Fruit fly (Drosophila melanogaster) whole organism, adult: ENCODE data around the gene Sec24CD.

Experiments
- CG11617 ChIP-seq: fragments of 200-800 bp; sonication (Bioruptor generic); optimal IDR thresholded peaks from 2 replicates; lab custom pipeline; 2017; ENCODE audit warnings: mild to moderate bottlenecking, missing biosample characterization, missing genetic modification reagents, missing genetic modification characterization
- CG14711 ChIP-seq: fragments of 200-800 bp; sonication (Bioruptor generic); optimal IDR thresholded peaks from 2 replicates; lab custom pipeline; 2018; ENCODE audit warnings: missing biosample characterization, mild to moderate bottlenecking, missing genetic modification characterization, moderate library complexity
- CG33017 ChIP-seq: fragments of 200-800 bp; sonication (Bioruptor generic); optimal IDR thresholded peaks from 2 replicates; lab custom pipeline; 2018; ENCODE audit warnings: missing biosample characterization, mild to moderate bottlenecking, missing genetic modification characterization, moderate library complexity
- CG5204 ChIP-seq: fragments of 200-800 bp; sonication (Bioruptor generic); optimal IDR thresholded peaks from 2 replicates; lab custom pipeline; 2016; ENCODE audit warnings: missing biosample characterization, missing genetic modification characterization
- CG7101 ChIP-seq: fragments of 200-800 bp; sonication (Bioruptor generic); optimal IDR thresholded peaks from 2 replicates; lab custom pipeline; 2018; ENCODE audit warnings: missing biosample characterization, mild to moderate bottlenecking, missing genetic modification characterization, moderate library complexity
- Clk ChIP-seq: fragments of 200-800 bp; sonication (Bioruptor generic); optimal IDR thresholded peaks from 2 replicates; lab custom pipeline; 2017; ENCODE audit warnings: missing biosample characterization, missing genetic modification characterization
- Mnt ChIP-seq: fragments of 200-800 bp; sonication (Bioruptor generic); optimal IDR thresholded peaks from 2 replicates; lab custom pipeline; 2016; ENCODE audit warnings: missing biosample characterization, mild to moderate bottlenecking, missing genetic modification characterization
- cnc ChIP-seq, 2 experiments: fragments of >200 bp; optimal IDR thresholded peaks; 2 replicates each; lab custom pipeline; 2017
- kay ChIP-seq: fragments of 200-800 bp; sonication (Bioruptor generic); peaks from one replicate; lab custom pipeline; 2016; ENCODE audit warnings: missing biosample characterization, missing genetic modification characterization, borderline replicate concordance
- pad ChIP-seq: fragments of 200-800 bp; sonication (Bioruptor generic); optimal IDR thresholded peaks from 3 replicates; lab custom pipeline; 2017; ENCODE audit warnings: missing biosample characterization, missing genetic modification characterization, mild to moderate bottlenecking, moderate library complexity, missing genetic modification reagents
- tj ChIP-seq: fragments of 200-800 bp; sonication (Bioruptor generic); optimal IDR thresholded peaks from 3 replicates; lab custom pipeline; 2017; ENCODE audit warnings: missing biosample characterization, mild to moderate bottlenecking, missing genetic modification characterization, moderate library complexity
- toe ChIP-seq: fragments of 200-800 bp; sonication (Bioruptor generic); optimal IDR thresholded peaks from 2 replicates; lab custom pipeline; 2016; ENCODE audit warnings: missing biosample characterization, missing genetic modification characterization

dm6 chr2L:2251175-2251574, 14.5 kb upstream of the Sec24CD start, which contains the start of gene Ser12:
- TF ChIP-seq pad (no peak), CG5204 (GFP tag; lab: Kevin White, UChicago) (no peak), CG11617 (GFP tag; lab: Kevin White, UChicago) (no peak), Mnt (no peak), CG33017 (tag; lab: Kevin White, UChicago) (no peak), CG14711 (tag; lab: Kevin White, UChicago) (no peak), Clk (no peak), tj (GFP tag; lab: Kevin White, UChicago) (no peak), kay (GFP tag; lab: Kevin White, UChicago) (no peak), toe (GFP tag; lab: Kevin White, UChicago) (no peak), CG7101 (no peak), cnc (optimal IDR thresholded peaks at IDR 0.05; lab: Kevin White, UChicago) (no peak)
